Worm (Caenorhabditis elegans): ENCODE data around the gene srw-142.

- TF ChIP-seq pha-4 (tag; optimal IDR thresholded peaks at IDR 0.05): no peak
- no peak for TF ChIP-seq ama-1 (optimal IDR thresholded peaks at IDR 0.05)
- no peak for TF ChIP-seq lin-11 (tag; optimal IDR thresholded peaks at IDR 0.05)
- TF ChIP-seq ceh-30 (tag; optimal IDR thresholded peaks at IDR 0.05): no peak
These were observed 44.2 kb downstream of the srw-142 start, which contains the start of gene srh-146 for ce11 chrV:2913948-2914347.
